Fruit fly (Drosophila melanogaster) whole organism, adult: ENCODE measurements around the gene CG31344.

ENCODE experiments used
- CG11617 ChIP-seq: fragments of 200-800 bp; sonication (Bioruptor generic); optimal IDR thresholded peaks from 2 replicates; lab custom pipeline; 2017; ENCODE audit warnings: mild to moderate bottlenecking, missing biosample characterization, missing genetic modification reagents, missing genetic modification characterization
- CG12768 ChIP-seq: fragments of 200-800 bp; sonication (Bioruptor generic); optimal IDR thresholded peaks from 2 replicates; lab custom pipeline; 2017; ENCODE audit warnings: missing biosample characterization, missing genetic modification characterization, mild to moderate bottlenecking, moderate library complexity, missing genetic modification reagents
- CG14711 ChIP-seq: fragments of 200-800 bp; sonication (Bioruptor generic); optimal IDR thresholded peaks from 2 replicates; lab custom pipeline; 2018; ENCODE audit warnings: missing biosample characterization, mild to moderate bottlenecking, missing genetic modification characterization, moderate library complexity
- CG33017 ChIP-seq: fragments of 200-800 bp; sonication (Bioruptor generic); optimal IDR thresholded peaks from 2 replicates; lab custom pipeline; 2018; ENCODE audit warnings: missing biosample characterization, mild to moderate bottlenecking, missing genetic modification characterization, moderate library complexity
- CG7045 ChIP-seq: fragments of 200-800 bp; sonication (Bioruptor generic); optimal IDR thresholded peaks from 2 replicates; lab custom pipeline; 2017; ENCODE audit warnings: missing biosample characterization, mild to moderate bottlenecking, missing genetic modification characterization
- Clk ChIP-seq: fragments of 200-800 bp; sonication (Bioruptor generic); optimal IDR thresholded peaks from 2 replicates; lab custom pipeline; 2017; ENCODE audit warnings: missing biosample characterization, missing genetic modification characterization
- Mnt ChIP-seq: fragments of 200-800 bp; sonication (Bioruptor generic); optimal IDR thresholded peaks from 2 replicates; lab custom pipeline; 2016; ENCODE audit warnings: missing biosample characterization, mild to moderate bottlenecking, missing genetic modification characterization
- bab1 ChIP-seq: fragments of 200-800 bp; sonication (Bioruptor generic); optimal IDR thresholded peaks from 3 replicates; lab custom pipeline; 2019; ENCODE audit warnings: missing biosample characterization, mild to moderate bottlenecking, missing genetic modification characterization, moderate library complexity
- cic ChIP-seq: fragments of 200-800 bp; sonication (Bioruptor generic); optimal IDR thresholded peaks from 2 replicates; lab custom pipeline; 2017; ENCODE audit warnings: missing biosample characterization, mild to moderate bottlenecking, missing genetic modification characterization, moderate library complexity
- kay ChIP-seq: fragments of 200-800 bp; sonication (Bioruptor generic); peaks from one replicate; lab custom pipeline; 2016; ENCODE audit warnings: missing biosample characterization, missing genetic modification characterization, borderline replicate concordance
- pad ChIP-seq: fragments of 200-800 bp; sonication (Bioruptor generic); optimal IDR thresholded peaks from 3 replicates; lab custom pipeline; 2017; ENCODE audit warnings: missing biosample characterization, missing genetic modification characterization, mild to moderate bottlenecking, moderate library complexity, missing genetic modification reagents
- tj ChIP-seq: fragments of 200-800 bp; sonication (Bioruptor generic); optimal IDR thresholded peaks from 3 replicates; lab custom pipeline; 2017; ENCODE audit warnings: missing biosample characterization, mild to moderate bottlenecking, missing genetic modification characterization, moderate library complexity

DNA sequence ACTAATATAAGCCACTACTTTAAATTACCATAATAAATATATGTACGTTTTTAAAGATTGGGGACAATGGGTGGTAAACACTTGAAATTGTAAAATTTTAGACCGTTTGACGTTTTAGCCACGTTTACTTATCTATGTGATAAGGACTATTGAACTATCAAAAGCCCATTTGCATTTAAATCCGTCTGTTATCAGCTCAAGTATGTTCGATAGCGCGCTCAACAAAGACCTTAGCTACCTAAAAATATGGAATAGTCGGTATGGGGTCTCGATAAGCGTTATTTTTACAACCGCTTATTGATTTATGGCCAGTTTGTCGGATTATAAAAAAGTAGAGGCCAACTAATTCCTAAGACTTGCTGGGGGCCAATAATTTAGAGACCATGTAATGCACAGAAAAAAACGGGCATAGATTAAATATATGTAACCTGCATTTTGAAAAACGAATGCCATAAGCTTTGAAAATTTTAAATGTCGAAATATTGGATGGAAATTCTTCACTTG is 6.6 kb upstream of the CG31344 start:
- no peak for TF ChIP-seq kay (GFP tag; lab: Kevin White, UChicago)
- no peak for TF ChIP-seq CG14711 (tag; lab: Kevin White, UChicago)
- no peak for TF ChIP-seq bab1 (GFP tag; lab: Kevin White, UChicago)
- no peak for TF ChIP-seq tj (GFP tag; lab: Kevin White, UChicago)
- no peak for TF ChIP-seq CG11617 (GFP tag; lab: Kevin White, UChicago)
- TF ChIP-seq CG33017 (tag; lab: Kevin White, UChicago), result no peak
- no peak for TF ChIP-seq Mnt (GFP tag; lab: Kevin White, UChicago)
- TF ChIP-seq Clk (GFP tag; lab: Kevin White, UChicago), result no peak
- no peak for TF ChIP-seq CG7045 (GFP tag; lab: Kevin White, UChicago)
- no peak for TF ChIP-seq CG12768
- TF ChIP-seq pad (GFP tag; lab: Kevin White, UChicago), result no peak
- TF ChIP-seq cic (GFP tag; lab: Kevin White, UChicago), result no peak
